Worm (Caenorhabditis elegans) whole organism, midembryonic: Measurements from ENCODE around the gene mai-1.

ENCODE experiments used
- T22C8.4 ChIP-seq: fragments of 200-800 bp; sonication (Bioruptor generic); IDR thresholded peaks from 2 replicates; pipeline ENCODE4 v1.3.6; 2022; ENCODE audit warnings: missing genetic modification characterization, missing compliant biosample characterization
- klf-2 ChIP-seq: fragments of 200-800 bp; sonication (Bioruptor generic); conservative IDR thresholded peaks from 2 replicates; pipeline ENCODE4 v1.3.6; 2022; ENCODE audit warnings: missing genetic modification reagents, missing genetic modification characterization, missing compliant biosample characterization
- med-1 ChIP-seq: sonication (generic microtip); optimal IDR thresholded peaks from 2 replicates; lab custom pipeline; 2017; ENCODE audit warnings: missing genetic modification characterization, mild to moderate bottlenecking, missing compliant biosample characterization, antibody characterized with exemption, missing genetic modification reagents; ENCODE audit not compliant: insufficient read depth
- tab-1 ChIP-seq: fragments of 200-800 bp; sonication (Bioruptor generic); IDR thresholded peaks from 2 replicates; pipeline ENCODE4 v1.3.6; 2022; ENCODE audit warnings: missing genetic modification characterization, missing compliant biosample characterization

DNA sequence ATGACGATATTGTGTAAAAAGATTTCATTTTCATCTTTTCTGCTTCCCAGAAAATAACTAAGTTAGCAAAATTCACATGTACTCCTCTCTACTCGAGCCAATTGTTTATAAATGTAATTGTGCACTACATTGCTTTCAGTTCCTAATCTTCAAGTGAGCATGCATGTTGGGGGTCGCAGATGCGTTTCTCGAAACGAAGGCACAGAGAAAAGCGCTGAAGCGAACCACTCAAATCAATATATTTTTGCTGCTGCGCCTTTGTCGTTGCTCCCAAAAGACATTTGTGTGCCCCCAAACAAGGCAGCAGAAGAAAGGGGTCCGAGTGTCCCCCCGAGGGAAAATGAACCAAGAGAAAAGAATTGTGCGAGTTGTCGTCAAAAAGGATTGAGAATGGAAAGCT, 9.8 kb upstream of the mai-1 start:
- TF ChIP-seq T22C8.4 (GFP tag; lab: Robert Waterston, UW) (no peak), klf-2 (GFP tag; lab: Robert Waterston, UW) (no peak), tab-1 (GFP tag; lab: Robert Waterston, UW) (no peak), med-1 (GFP tag; lab: Kevin White, UChicago) (no peak)
